In the genomic region with DNA sequence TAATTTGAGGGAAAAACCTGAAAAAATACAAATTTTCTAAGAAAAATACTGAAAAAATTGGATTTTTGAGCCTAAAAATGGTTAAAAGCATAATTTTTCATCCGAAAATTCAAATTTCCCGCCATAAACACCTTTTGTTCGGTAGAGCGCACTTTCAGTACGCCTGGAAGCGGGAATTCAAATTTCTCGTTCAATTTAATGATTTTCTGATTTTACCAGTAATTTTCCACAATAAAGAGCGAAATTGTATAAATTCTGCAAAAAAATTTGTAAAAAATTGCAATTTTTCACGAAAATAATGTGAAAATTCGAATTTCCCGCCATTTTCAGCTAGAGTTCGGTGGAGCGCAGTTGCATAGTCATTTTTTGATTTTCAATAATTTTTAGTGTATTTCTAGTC, we compare ENCODE assay signal across 2 worm cellular contexts.
TF ChIP-seq lines count a peak whose summit lies in the region.

No protein-coding gene starts in this region.

TF ChIP-seq in whole organism, L4 larva, 104 proteins besides CTCF, POLR2A, EP300 and RAD21:
- peak; percentile 70 for TF ChIP-seq lin-38 (GFP tag; IDR thresholded peaks at IDR 0.05; lab: Robert Waterston, UW)
- no peak for TF ChIP-seq hif-1 (tag; optimal IDR thresholded peaks at IDR 0.05; lab: Kevin White, UChicago)

TF ChIP-seq in whole organism, young adult, 124 proteins besides CTCF, POLR2A, EP300 and RAD21:
- no peak for TF ChIP-seq nhr-90 (tag; optimal IDR thresholded peaks at IDR 0.05; lab: Kevin White, UChicago)
- no peak for TF ChIP-seq Y56A3A.18 (GFP tag; IDR thresholded peaks at IDR 0.05; lab: Robert Waterston, UW)
- TF ChIP-seq Y67H2A.10 (GFP tag; conservative IDR thresholded peaks at IDR 0.05; lab: Robert Waterston, UW), result no peak
- peak; percentile 61 for TF ChIP-seq mcd-1 (GFP tag; IDR thresholded peaks at IDR 0.05; lab: Robert Waterston, UW)
- no peak for TF ChIP-seq ceh-58 (GFP tag; IDR thresholded peaks at IDR 0.05; lab: Robert Waterston, UW)
- TF ChIP-seq hlh-26 (GFP tag; conservative IDR thresholded peaks at IDR 0.05; lab: Robert Waterston, UW), result no peak
- TF ChIP-seq mel-28 (tag; optimal IDR thresholded peaks at IDR 0.05; lab: Kevin White, UChicago; ENCODE audit: borderline replicate concordance), result no peak
- no peak for TF ChIP-seq ztf-6 (GFP tag; IDR thresholded peaks at IDR 0.05; lab: Robert Waterston, UW)
- TF ChIP-seq nhr-120 (GFP tag; IDR thresholded peaks at IDR 0.05; lab: Robert Waterston, UW), result no peak
- TF ChIP-seq F22D6.2 (tag; optimal IDR thresholded peaks at IDR 0.05; lab: Kevin White, UChicago), result no peak
- TF ChIP-seq efl-1 (GFP tag; optimal IDR thresholded peaks at IDR 0.05; lab: Kevin White, UChicago), result peak; percentile 14
- TF ChIP-seq lin-54 (GFP tag; optimal IDR thresholded peaks at IDR 0.05; lab: Kevin White, UChicago), result peak; percentile 72
- 0 out of 2 replicates have a peak, but pooled peaks have one; percentile 19 for TF ChIP-seq D2030.7 (GFP tag; IDR thresholded peaks at IDR 0.05; lab: Robert Waterston, UW)
- no peak for TF ChIP-seq cebp-2 (GFP tag; IDR thresholded peaks at IDR 0.05; lab: Robert Waterston, UW)
- TF ChIP-seq F39B2.1 (GFP tag; IDR thresholded peaks at IDR 0.05; lab: Robert Waterston, UW), result no peak
- TF ChIP-seq attf-6 (GFP tag; IDR thresholded peaks at IDR 0.05; lab: Robert Waterston, UW), result no peak
